Fruit fly (Drosophila melanogaster): ENCODE results near the gene crp.

crp gene

dm6 chr2L:16268107-16268539 lies 19.4 kb downstream of the crp start (continued):
- TF ChIP-seq CG3847 (GFP tag; IDR thresholded peaks at IDR 0.05) = no peak
- no peak for TF ChIP-seq CG9817 (tag; optimal IDR thresholded peaks at IDR 0.05)
- TF ChIP-seq danr (GFP tag; IDR thresholded peaks at IDR 0.05) = no peak
- TF ChIP-seq lilli (GFP tag; optimal IDR thresholded peaks at IDR 0.05) = no peak
- TF ChIP-seq CkIIα-i1 (GFP tag; IDR thresholded peaks at IDR 0.05) = no peak
- no peak for TF ChIP-seq da (GFP tag; optimal IDR thresholded peaks at IDR 0.05)
- TF ChIP-seq lov (optimal IDR thresholded peaks at IDR 0.05) = no peak
- TF ChIP-seq lov (GFP tag; IDR thresholded peaks at IDR 0.05) = no peak
- TF ChIP-seq CG13296 (GFP tag; optimal IDR thresholded peaks at IDR 0.05) = no peak
- peak; percentile 25 for TF ChIP-seq nerfin-1 (tag; optimal IDR thresholded peaks at IDR 0.05)
- no peak for TF ChIP-seq ro (GFP tag; IDR thresholded peaks at IDR 0.05)
- TF ChIP-seq hth (optimal IDR thresholded peaks at IDR 0.05) = no peak
- TF ChIP-seq CG30020 (tag; optimal IDR thresholded peaks at IDR 0.05) = no peak
- no peak for TF ChIP-seq CG6689 (GFP tag; IDR thresholded peaks at IDR 0.05)
- TF ChIP-seq Poxn (GFP tag; IDR thresholded peaks at IDR 0.05) = no peak
- no peak for TF ChIP-seq ase (GFP tag; IDR thresholded peaks at IDR 0.05)
- TF ChIP-seq CG10274 (GFP tag; optimal IDR thresholded peaks at IDR 0.05) = no peak
- no peak for TF ChIP-seq Hmr (GFP tag; optimal IDR thresholded peaks at IDR 0.05)
- TF ChIP-seq psq (GFP tag; optimal IDR thresholded peaks at IDR 0.05) = no peak
- TF ChIP-seq CG7372 (GFP tag; IDR thresholded peaks at IDR 0.05) = no peak
- peak; percentile 49 for TF ChIP-seq cg (GFP tag; optimal IDR thresholded peaks at IDR 0.05)
- TF ChIP-seq Awh (GFP tag; IDR thresholded peaks at IDR 0.05) = no peak
- peak; percentile 12 for TF ChIP-seq kni (GFP tag; optimal IDR thresholded peaks at IDR 0.05)
- TF ChIP-seq Max (GFP tag; optimal IDR thresholded peaks at IDR 0.05) = no peak
- TF ChIP-seq CG18599 (GFP tag; optimal IDR thresholded peaks at IDR 0.05) = no peak
- TF ChIP-seq C15 (GFP tag; IDR thresholded peaks at IDR 0.05) = no peak
- TF ChIP-seq CG4328 (GFP tag; optimal IDR thresholded peaks at IDR 0.05) = no peak
- TF ChIP-seq CG2199 (GFP tag; IDR thresholded peaks at IDR 0.05) = no peak
- TF ChIP-seq sqz (GFP tag; optimal IDR thresholded peaks at IDR 0.05) = peak; percentile 21
- TF ChIP-seq CG4424 (GFP tag; optimal IDR thresholded peaks at IDR 0.05) = no peak
- TF ChIP-seq ttk (GFP tag; IDR thresholded peaks at IDR 0.05) = no peak
- no peak for TF ChIP-seq fru (optimal IDR thresholded peaks at IDR 0.05)
- no peak for TF ChIP-seq lab (GFP tag; optimal IDR thresholded peaks at IDR 0.05)
- TF ChIP-seq Scr (GFP tag; IDR thresholded peaks at IDR 0.05; ENCODE audit: partially characterized antibody) = no peak
- TF ChIP-seq scrt (GFP tag; optimal IDR thresholded peaks at IDR 0.05) = no peak
- no peak for TF ChIP-seq gem (tag; optimal IDR thresholded peaks at IDR 0.05)
- TF ChIP-seq croc (GFP tag; conservative IDR thresholded peaks at IDR 0.05) = no peak
- TF ChIP-seq CG18011 (GFP tag; optimal IDR thresholded peaks at IDR 0.05) = no peak
- TF ChIP-seq dimm (GFP tag; IDR thresholded peaks at IDR 0.05) = no peak
- no peak for TF ChIP-seq Usf (GFP tag; optimal IDR thresholded peaks at IDR 0.05)
- no peak for TF ChIP-seq Jarid2 (GFP tag; optimal IDR thresholded peaks at IDR 0.05)
- no peak for TF ChIP-seq exex (tag; optimal IDR thresholded peaks at IDR 0.05)
- TF ChIP-seq D19B (GFP tag; optimal IDR thresholded peaks at IDR 0.05) = no peak
- peak; percentile 12 for TF ChIP-seq Fer1 (GFP tag; optimal IDR thresholded peaks at IDR 0.05)
- TF ChIP-seq CG14710 (tag; optimal IDR thresholded peaks at IDR 0.05) = no peak
- no peak for TF ChIP-seq Adf1 (GFP tag; IDR thresholded peaks at IDR 0.05)
- no peak for TF ChIP-seq CG4854 (GFP tag; optimal IDR thresholded peaks at IDR 0.05)
- no peak for TF ChIP-seq CG5245 (GFP tag; optimal IDR thresholded peaks at IDR 0.05)
- peak; percentile 91 for TF ChIP-seq CG13894 (tag; optimal IDR thresholded peaks at IDR 0.05)
- TF ChIP-seq tap (tag; optimal IDR thresholded peaks at IDR 0.05) = peak; percentile 34
- TF ChIP-seq CG13775 (GFP tag; optimal IDR thresholded peaks at IDR 0.05) = no peak
- no peak for TF ChIP-seq ham (GFP tag; IDR thresholded peaks at IDR 0.05)
- no peak for TF ChIP-seq E2f2 (GFP tag; IDR thresholded peaks at IDR 0.05)

All from whole organism, embryonic.